Worm (Caenorhabditis elegans) whole organism, L2 larva: ENCODE data around the gene B0403.5.

ENCODE experiments used
- dmd-4 ChIP-seq: sonication (generic microtip); optimal IDR thresholded peaks from 2 replicates; lab custom pipeline; 2017; ENCODE audit warnings: missing biosample characterization, missing genetic modification characterization
- mab-5 ChIP-seq: fragments of 150-350 bp; optimal IDR thresholded peaks from 2 replicates; lab custom pipeline; 2014; ENCODE audit warnings: missing biosample characterization, missing genetic modification characterization
- nhr-11 ChIP-seq: fragments of 150-350 bp; optimal IDR thresholded peaks from 2 replicates; lab custom pipeline; 2014; ENCODE audit warnings: missing biosample characterization, missing genetic modification characterization
- snpc-4 ChIP-seq: fragments of 150-350 bp; optimal IDR thresholded peaks from 2 replicates; lab custom pipeline; 2014; ENCODE audit warnings: missing biosample characterization, missing genetic modification characterization

- TF ChIP-seq nhr-11 (tag; lab: Kevin White, UChicago) (no peak), snpc-4 (tag; lab: Kevin White, UChicago) (no peak), dmd-4 (tag; lab: Kevin White, UChicago) (no peak), mab-5 (tag; lab: Kevin White, UChicago) (no peak)
Measured at ce11 chrX:7076485-7076884, 19.0 kb downstream of the B0403.5 start.
